Worm (Caenorhabditis elegans) whole organism, L1 larva: Measurements from ENCODE around the gene Y56A3A.7.

Experiments
- C04F5.9 ChIP-seq: sonication (generic microtip); optimal IDR thresholded peaks from 2 replicates; lab custom pipeline; 2016; ENCODE audit warnings: missing genetic modification characterization, missing compliant biosample characterization
- aly-2 ChIP-seq: fragments of 150-350 bp; optimal IDR thresholded peaks from 2 replicates; lab custom pipeline; 2014; ENCODE audit warnings: missing biosample characterization, missing genetic modification characterization
- ama-1 ChIP-seq: fragments of 150-350 bp; optimal IDR thresholded peaks from 2 replicates; lab custom pipeline; 2014
- ceh-63 ChIP-seq: fragments of 200-800 bp; sonication (Bioruptor generic); optimal IDR thresholded peaks from 2 replicates; lab custom pipeline; 2018; ENCODE audit warnings: mild to moderate bottlenecking, missing genetic modification characterization, missing compliant biosample characterization
- ceh-82 ChIP-seq, 3 experiments: fragments of 150-350 bp in 1 of 3; sonication (generic microtip) in 2 of 3; optimal IDR thresholded peaks; 2 replicates each; lab custom pipeline; 2014 to 2017; ENCODE audit warnings: missing biosample characterization in 3 of 3, missing genetic modification characterization in 3 of 3
- ceh-88 ChIP-seq: fragments of 200-800 bp; sonication (Bioruptor generic); IDR thresholded peaks from 2 replicates; pipeline ENCODE4 v1.3.6; 2022; ENCODE audit warnings: missing genetic modification characterization, missing compliant biosample characterization
- efl-3 ChIP-seq: fragments of 200-800 bp; sonication (Bioruptor generic); optimal IDR thresholded peaks from 2 replicates; lab custom pipeline; 2018; ENCODE audit warnings: mild to moderate bottlenecking, missing genetic modification characterization, missing compliant biosample characterization
- egl-13 ChIP-seq: sonication (generic microtip); optimal IDR thresholded peaks from 2 replicates; lab custom pipeline; 2016; ENCODE audit warnings: missing genotype, missing genetic modification reagents, missing genetic modification characterization, missing compliant biosample characterization
- elt-3 ChIP-seq, 6 experiments: fragments of 150-350 bp in 1 of 6; sonication (generic microtip); optimal IDR thresholded peaks; 2 replicates each; lab custom pipeline; 2017 to 2018; ENCODE audit warnings: missing biosample characterization in 6 of 6, missing genetic modification characterization in 6 of 6, inconsistent platforms in 1 of 6
- fkh-10 ChIP-seq: sonication (generic microtip); optimal IDR thresholded peaks from 2 replicates; lab custom pipeline; 2017; ENCODE audit warnings: missing biosample characterization, missing genetic modification reagents, missing genetic modification characterization
- fkh-8 ChIP-seq: sonication (generic microtip); optimal IDR thresholded peaks from 2 replicates; lab custom pipeline; 2016; ENCODE audit warnings: mild to moderate bottlenecking, missing genetic modification characterization, missing compliant biosample characterization
- hlh-4 ChIP-seq: sonication (generic microtip); optimal IDR thresholded peaks from 2 replicates; lab custom pipeline; 2016; ENCODE audit warnings: mild to moderate bottlenecking, missing genetic modification characterization, missing compliant biosample characterization
- irx-1 ChIP-seq: sonication (generic microtip); optimal IDR thresholded peaks from 2 replicates; lab custom pipeline; 2016; ENCODE audit warnings: missing genetic modification characterization, missing compliant biosample characterization
- jun-1 ChIP-seq: fragments of 150-350 bp; optimal IDR thresholded peaks from 2 replicates; lab custom pipeline; 2014; ENCODE audit warnings: missing biosample characterization, missing genetic modification reagents, missing genetic modification characterization
- lin-15B ChIP-seq: fragments of 150-350 bp; sonication (generic microtip); optimal IDR thresholded peaks from 3 replicates; lab custom pipeline; 2014; ENCODE audit warnings: missing biosample characterization, missing genetic modification characterization
- lin-39 ChIP-seq: fragments of 150-350 bp; optimal IDR thresholded peaks from 2 replicates; lab custom pipeline; 2014; ENCODE audit warnings: missing biosample characterization, missing genetic modification reagents, missing genetic modification characterization
- lir-3 ChIP-seq: sonication (generic microtip); optimal IDR thresholded peaks from 2 replicates; lab custom pipeline; 2016; ENCODE audit warnings: mild to moderate bottlenecking, missing genetic modification characterization, moderate library complexity, missing compliant biosample characterization; ENCODE audit not compliant: poor library complexity
- lsy-2 ChIP-seq, 2 experiments: fragments of 150-350 bp; optimal IDR thresholded peaks; 2 replicates each; lab custom pipeline; 2014; ENCODE audit warnings: missing biosample characterization in 2 of 2, missing genetic modification characterization in 2 of 2
- mep-1 ChIP-seq: fragments of 150-350 bp; optimal IDR thresholded peaks from 2 replicates; lab custom pipeline; 2014; ENCODE audit warnings: missing biosample characterization, missing genetic modification characterization
- nhr-11 ChIP-seq: fragments of 150-350 bp; optimal IDR thresholded peaks from 2 replicates; lab custom pipeline; 2014; ENCODE audit warnings: missing biosample characterization, missing genetic modification characterization
- nhr-20 ChIP-seq: sonication (generic microtip); optimal IDR thresholded peaks from 2 replicates; lab custom pipeline; 2016; ENCODE audit warnings: mild to moderate bottlenecking, missing genetic modification characterization, missing compliant biosample characterization
- nhr-71 ChIP-seq: sonication (generic microtip); optimal IDR thresholded peaks from 2 replicates; lab custom pipeline; 2016; ENCODE audit warnings: mild to moderate bottlenecking, missing genetic modification characterization, moderate library complexity, missing compliant biosample characterization
- nhr-76 ChIP-seq: sonication (generic microtip); optimal IDR thresholded peaks from 2 replicates; lab custom pipeline; 2017; ENCODE audit warnings: missing biosample characterization, missing genetic modification characterization
- nhr-77 ChIP-seq: fragments of 150-350 bp; optimal IDR thresholded peaks from 2 replicates; lab custom pipeline; 2014; ENCODE audit warnings: missing biosample characterization, missing genetic modification characterization
- nhr-85 ChIP-seq: sonication (generic microtip); peaks from one replicate; lab custom pipeline; 2016; ENCODE audit warnings: missing genetic modification characterization, inconsistent platforms, missing compliant biosample characterization
- nhr-90 ChIP-seq: sonication (generic microtip); optimal IDR thresholded peaks from 2 replicates; lab custom pipeline; 2016; ENCODE audit warnings: mild to moderate bottlenecking, missing genetic modification characterization, missing compliant biosample characterization; ENCODE audit not compliant: poor library complexity
- pax-3 ChIP-seq: fragments of 200-800 bp; sonication (Bioruptor generic); optimal IDR thresholded peaks from 2 replicates; lab custom pipeline; 2018; ENCODE audit warnings: mild to moderate bottlenecking, missing genetic modification characterization, moderate library complexity, missing compliant biosample characterization
- skn-1 ChIP-seq: fragments of 150-350 bp; optimal IDR thresholded peaks from 2 replicates; lab custom pipeline; 2014; ENCODE audit warnings: missing biosample characterization, missing genetic modification characterization
- sox-4 ChIP-seq: sonication (generic microtip); optimal IDR thresholded peaks from 2 replicates; lab custom pipeline; 2016; ENCODE audit warnings: missing genetic modification characterization, missing compliant biosample characterization
- sup-37 ChIP-seq: fragments of 200-800 bp; sonication (Bioruptor generic); optimal IDR thresholded peaks from 2 replicates; lab custom pipeline; 2018; ENCODE audit warnings: mild to moderate bottlenecking, missing genetic modification characterization, missing compliant biosample characterization
- swsn-7 ChIP-seq: sonication (generic microtip); optimal IDR thresholded peaks from 2 replicates; lab custom pipeline; 2016; ENCODE audit warnings: missing genetic modification characterization, missing compliant biosample characterization
- tbx-2 ChIP-seq: sonication (generic microtip); optimal IDR thresholded peaks from 2 replicates; lab custom pipeline; 2016; ENCODE audit warnings: missing genetic modification characterization, missing compliant biosample characterization
- unc-62 ChIP-seq: fragments of 150-350 bp; optimal IDR thresholded peaks from 2 replicates; lab custom pipeline; 2014; ENCODE audit warnings: missing biosample characterization, missing genetic modification reagents, missing genetic modification characterization
- unc-86 ChIP-seq: sonication (generic microtip); optimal IDR thresholded peaks from 2 replicates; lab custom pipeline; 2016; ENCODE audit warnings: missing genetic modification characterization, missing compliant biosample characterization
- xbp-1 ChIP-seq: sonication (generic microtip); optimal IDR thresholded peaks from 2 replicates; lab custom pipeline; 2016; ENCODE audit warnings: missing genetic modification characterization, missing compliant biosample characterization
- zip-4 ChIP-seq: fragments of 200-800 bp; sonication (Bioruptor generic); optimal IDR thresholded peaks from 2 replicates; lab custom pipeline; 2018; ENCODE audit warnings: mild to moderate bottlenecking, missing genetic modification characterization, moderate library complexity, missing compliant biosample characterization
- ztf-11 ChIP-seq, 2 experiments: sonication (generic microtip); optimal IDR thresholded peaks; 2 replicates each; lab custom pipeline; 2016 to 2017; ENCODE audit warnings: missing genetic modification characterization in 2 of 2, missing biosample characterization in 1 of 2, missing compliant biosample characterization in 1 of 2
- ztf-4 ChIP-seq: fragments of 150-350 bp; optimal IDR thresholded peaks from 2 replicates; lab custom pipeline; 2014; ENCODE audit warnings: missing biosample characterization, missing genetic modification characterization

Gene Y56A3A.7

ce11 chrIII:11918247-11918769, 28.5 kb downstream of the Y56A3A.7 start, which contains the start of gene znf-593 (continued):
- TF ChIP-seq nhr-90 (peak; percentile 23), skn-1 (tag; lab: Kevin White, UChicago) (no peak), lsy-2 (tag; optimal IDR thresholded peaks at IDR 0.05; lab: Kevin White, UChicago) (no peak), lin-39 (tag; lab: Kevin White, UChicago) (no peak), ztf-4 (tag; lab: Kevin White, UChicago) (no peak), hlh-4 (tag; lab: Kevin White, UChicago) (no peak), nhr-85 (peak; percentile 50)

DNA sequence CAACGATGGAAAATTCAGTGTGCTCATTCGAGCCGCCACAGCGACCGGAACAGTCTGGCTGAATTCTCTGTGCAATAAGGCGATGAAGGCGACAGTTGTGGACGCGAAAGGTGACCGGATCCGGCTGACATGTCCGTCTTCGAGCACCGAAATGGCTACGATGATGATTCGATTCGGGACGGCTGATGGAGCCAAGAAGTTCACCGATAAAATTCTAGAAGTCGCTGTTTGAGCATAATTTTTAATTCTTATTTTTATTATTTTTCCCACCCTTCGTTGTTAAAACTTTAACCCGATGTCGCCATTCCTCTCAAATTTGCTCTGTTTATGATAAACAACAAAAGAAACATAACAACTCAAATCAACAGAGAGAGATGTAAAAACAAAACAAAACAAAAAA, 29.3 kb downstream of the Y56A3A.7 start:
- TF ChIP-seq lir-3 (tag; lab: Kevin White, UChicago) (no peak), aly-2 (no peak), C04F5.9 (tag; lab: Kevin White, UChicago) (no peak), ceh-63 (GFP tag; lab: Kevin White, UChicago) (no peak), sup-37 (no peak), nhr-90 (no peak), lin-15B (no peak), unc-86 (no peak), swsn-7 (tag; lab: Kevin White, UChicago) (no peak), ztf-11 (tag; optimal IDR thresholded peaks at IDR 0.05; lab: Kevin White, UChicago) (no peak), mep-1 (no peak), nhr-20 (no peak), irx-1 (no peak), jun-1 (tag; lab: Kevin White, UChicago) (no peak)

- TF ChIP-seq nhr-77 (tag; lab: Kevin White, UChicago) (no peak), ceh-82 (tag; optimal IDR thresholded peaks at IDR 0.05; lab: Kevin White, UChicago) (no peak), sox-4 (no peak), nhr-76 (tag; lab: Kevin White, UChicago) (no peak), xbp-1 (no peak), unc-62 (GFP tag; lab: Kevin White, UChicago) (no peak), nhr-11 (tag; lab: Kevin White, UChicago) (no peak)
Observed at ce11 chrIII:11917090-11917489, 29.7 kb downstream of the Y56A3A.7 start.

- TF ChIP-seq nhr-76 (tag; lab: Kevin White, UChicago): no peak
- TF ChIP-seq lin-39 (tag; lab: Kevin White, UChicago): no peak
- no peak for TF ChIP-seq efl-3 (GFP tag; lab: Kevin White, UChicago)
- TF ChIP-seq sox-4: no peak
- no peak for TF ChIP-seq pax-3 (tag; lab: Kevin White, UChicago)
- no peak for TF ChIP-seq ama-1 (lab: Kevin White, UChicago)
- TF ChIP-seq egl-13 (tag; lab: Kevin White, UChicago): no peak
- no peak for TF ChIP-seq nhr-20
- no peak for TF ChIP-seq ceh-88 (GFP tag; lab: Robert Waterston, UW)
- TF ChIP-seq fkh-10 (GFP tag; lab: Kevin White, UChicago): no peak
- TF ChIP-seq tbx-2 (tag; lab: Kevin White, UChicago): no peak
- no peak for TF ChIP-seq C04F5.9 (tag; lab: Kevin White, UChicago)
- no peak for TF ChIP-seq lsy-2 (tag; optimal IDR thresholded peaks at IDR 0.05; lab: Kevin White, UChicago)
- TF ChIP-seq unc-86: no peak
- TF ChIP-seq nhr-71 (tag; lab: Kevin White, UChicago): no peak
- TF ChIP-seq zip-4: no peak
- TF ChIP-seq fkh-8 (tag; lab: Kevin White, UChicago): no peak
- no peak for TF ChIP-seq elt-3 (tag; optimal IDR thresholded peaks at IDR 0.05; lab: Kevin White, UChicago)
Observed at ce11 chrIII:11916260-11916659, 30.6 kb downstream of the Y56A3A.7 start.
